Fruit fly (Drosophila melanogaster): Measurements from ENCODE around the gene Acsf3.

Gene Acsf3

DNA sequence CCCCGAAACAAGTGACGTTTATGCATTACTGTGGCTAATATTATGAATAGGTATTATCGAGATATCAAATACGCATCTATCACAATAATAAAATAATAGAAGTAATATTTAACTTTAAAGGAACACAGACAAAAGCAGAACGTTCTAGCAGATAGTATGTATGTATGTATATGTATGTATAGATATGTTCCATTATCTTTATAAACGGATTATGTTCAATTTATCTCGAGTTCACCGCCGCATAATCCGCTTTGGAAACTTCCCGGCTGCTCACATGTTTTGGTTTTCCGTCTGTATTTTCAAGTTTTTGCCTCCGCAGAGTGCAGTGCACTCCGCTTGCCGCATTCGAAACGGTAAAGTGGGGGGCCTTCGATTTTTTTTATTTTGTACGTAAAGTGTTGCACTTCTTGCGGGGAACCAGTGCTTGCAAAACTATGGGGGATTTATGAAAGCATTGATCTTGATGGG lies 6.7 kb downstream of the Acsf3 start (continued):
- peak; percentile 19 for TF ChIP-seq grau (tag; optimal IDR thresholded peaks at IDR 0.05)
- peak; percentile 66 for TF ChIP-seq CG15601 (tag; optimal IDR thresholded peaks at IDR 0.05)
- no peak for TF ChIP-seq slou (GFP tag; optimal IDR thresholded peaks at IDR 0.05)
- 0 out of 3 replicates have a peak, but pooled peaks have one; percentile 20 for TF ChIP-seq dysf (GFP tag; IDR thresholded peaks at IDR 0.05)
- no peak for TF ChIP-seq br (optimal IDR thresholded peaks at IDR 0.05)
- TF ChIP-seq pnt (GFP tag; optimal IDR thresholded peaks at IDR 0.05): no peak
- TF ChIP-seq CG13424 (tag; optimal IDR thresholded peaks at IDR 0.05): peak; percentile 56
- peak; percentile 42 for TF ChIP-seq fd96Cb (tag; optimal IDR thresholded peaks at IDR 0.05)
- TF ChIP-seq CrebB (tag; optimal IDR thresholded peaks at IDR 0.05): peak; percentile 10
- peak; percentile 61 for TF ChIP-seq PHDP (tag; optimal IDR thresholded peaks at IDR 0.05)
- no peak for TF ChIP-seq CG3838 (GFP tag; optimal IDR thresholded peaks at IDR 0.05)
- peak; percentile 77 for TF ChIP-seq CG11504 (tag; optimal IDR thresholded peaks at IDR 0.05)
- TF ChIP-seq lola (GFP tag; optimal IDR thresholded peaks at IDR 0.05): peak in 1 of 3 experiments; percentile 58
- peak; percentile 56 for TF ChIP-seq CG10267 (tag; optimal IDR thresholded peaks at IDR 0.05)
- peak; percentile 58 for TF ChIP-seq onecut (GFP tag; IDR thresholded peaks at IDR 0.05)
- TF ChIP-seq toy (GFP tag; IDR thresholded peaks at IDR 0.05): no peak
- no peak for TF ChIP-seq ERR (GFP tag; optimal IDR thresholded peaks at IDR 0.05)
- TF ChIP-seq Ssrp (tag; optimal IDR thresholded peaks at IDR 0.05): peak; percentile 84
- TF ChIP-seq sisA (GFP tag; IDR thresholded peaks at IDR 0.05): no peak
- TF ChIP-seq CG10543 (GFP tag; optimal IDR thresholded peaks at IDR 0.05): no peak
- no peak for TF ChIP-seq CG14860 (GFP tag; IDR thresholded peaks at IDR 0.05; ENCODE audit: partially characterized antibody)
- no peak for TF ChIP-seq yki (optimal IDR thresholded peaks at IDR 0.05)
- no peak for TF ChIP-seq MBD-R2 (GFP tag; IDR thresholded peaks at IDR 0.05)
- TF ChIP-seq CG2116 (GFP tag; optimal IDR thresholded peaks at IDR 0.05): no peak
- TF ChIP-seq CG2889 (GFP tag; IDR thresholded peaks at IDR 0.05): no peak
- TF ChIP-seq Tbp (GFP tag; optimal IDR thresholded peaks at IDR 0.05): no peak
- peak; percentile 58 for TF ChIP-seq phol (tag; optimal IDR thresholded peaks at IDR 0.05)
- peak in 1 of 2 experiments; percentile 29 for TF ChIP-seq Eip74EF (GFP tag; optimal IDR thresholded peaks at IDR 0.05)
- TF ChIP-seq nerfin-2 (GFP tag; IDR thresholded peaks at IDR 0.05; ENCODE audit: partially characterized antibody): no peak
- TF ChIP-seq CG33213 (GFP tag; optimal IDR thresholded peaks at IDR 0.05): no peak
- TF ChIP-seq pzg (GFP tag; optimal IDR thresholded peaks at IDR 0.05): no peak
- no peak for TF ChIP-seq CG8944 (GFP tag; optimal IDR thresholded peaks at IDR 0.05)
- TF ChIP-seq mirr (GFP tag; optimal IDR thresholded peaks at IDR 0.05): no peak
- TF ChIP-seq CG7839 (tag; optimal IDR thresholded peaks at IDR 0.05): peak; percentile 37
- peak; percentile 26 for TF ChIP-seq CG12219 (GFP tag; optimal IDR thresholded peaks at IDR 0.05)
- no peak for TF ChIP-seq pita (GFP tag; optimal IDR thresholded peaks at IDR 0.05)
- TF ChIP-seq Hr51 (GFP tag; optimal IDR thresholded peaks at IDR 0.05): peak in 1 of 2 experiments; percentile 57
- TF ChIP-seq CG12299 (tag; optimal IDR thresholded peaks at IDR 0.05): peak; percentile 44
- no peak for TF ChIP-seq fd102C (GFP tag; optimal IDR thresholded peaks at IDR 0.05)
- no peak for TF ChIP-seq odd (GFP tag; optimal IDR thresholded peaks at IDR 0.05)
- TF ChIP-seq danr (GFP tag; IDR thresholded peaks at IDR 0.05): no peak
- TF ChIP-seq ken (GFP tag; IDR thresholded peaks at IDR 0.05): 0 out of 3 replicates have a peak, but pooled peaks have one; percentile 29
- peak; percentile 50 for TF ChIP-seq gcm (GFP tag; optimal IDR thresholded peaks at IDR 0.05)
- TF ChIP-seq Ptx1 (GFP tag; IDR thresholded peaks at IDR 0.05): peak; percentile 11; the same call in 1 of the 2 replicates
- no peak for TF ChIP-seq pum (GFP tag; optimal IDR thresholded peaks at IDR 0.05)
- TF ChIP-seq CG13894 (tag; optimal IDR thresholded peaks at IDR 0.05): no peak
- TF ChIP-seq nmo (GFP tag; optimal IDR thresholded peaks at IDR 0.05): peak; percentile 64
- TF ChIP-seq D19A (tag; optimal IDR thresholded peaks at IDR 0.05): peak; percentile 51
- TF ChIP-seq unpg (GFP tag; optimal IDR thresholded peaks at IDR 0.05): peak; percentile 69
- TF ChIP-seq bbx (GFP tag; IDR thresholded peaks at IDR 0.05; ENCODE audit: partially characterized antibody): no peak
